Worm (Caenorhabditis elegans): ENCODE data around the gene sdz-35.
"Not testable (repeated sequence)": the region's sequence is repeated elsewhere in the genome, so short reads cannot be mapped to it uniquely, and the experiment has no call there.

DNA sequence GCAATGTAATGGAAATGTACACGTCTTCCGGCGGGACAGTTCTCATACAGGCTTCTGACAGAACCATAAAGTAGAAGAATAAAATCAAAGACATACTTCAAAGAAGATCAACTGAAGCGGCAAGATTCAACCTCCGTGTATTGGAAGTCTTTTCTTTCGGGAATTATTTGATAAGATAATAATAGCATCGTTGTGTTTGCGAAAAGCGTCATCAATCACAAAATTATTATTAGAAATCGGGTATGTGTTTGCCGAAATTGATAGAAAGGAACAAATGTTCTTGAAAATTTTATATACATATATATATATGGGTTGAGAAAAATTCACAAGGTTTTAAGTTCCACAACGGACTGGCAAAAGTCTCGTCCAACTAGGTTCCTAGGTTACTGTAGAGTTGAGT is 17.0 kb downstream of the sdz-35 start, which contains the start of gene Y27F2A.9:
- not testable (repeated sequence) for TF ChIP-seq ceh-13 (GFP tag; optimal IDR thresholded peaks at IDR 0.05); tbx-11 (GFP tag; IDR thresholded peaks at IDR 0.05); scrt-1 (GFP tag; IDR thresholded peaks at IDR 0.05); sea-1 (GFP tag; conservative IDR thresholded peaks at IDR 0.05); ama-1 (optimal IDR thresholded peaks at IDR 0.05); hnd-1 (tag; optimal IDR thresholded peaks at IDR 0.05); flt-1 (GFP tag; IDR thresholded peaks at IDR 0.05); ceh-36 (tag; optimal IDR thresholded peaks at IDR 0.05); ets-7 (tag; optimal IDR thresholded peaks at IDR 0.05)
